Fruit fly (Drosophila melanogaster) whole organism, embryonic: ENCODE measurements around the gene SelT.

Experiments
- Blimp-1 ChIP-seq: fragments of 200-800 bp; sonication (Bioruptor generic); optimal IDR thresholded peaks from 3 replicates; lab custom pipeline; 2018; ENCODE audit warnings: missing biosample characterization, missing genetic modification characterization, mild to moderate bottlenecking, moderate library complexity, missing genetic modification reagents
- CG10462 ChIP-seq: fragments of 200-800 bp; sonication (Bioruptor generic); optimal IDR thresholded peaks from 2 replicates; lab custom pipeline; 2016; ENCODE audit warnings: missing biosample characterization, missing genetic modification characterization
- CG12744 ChIP-seq: fragments of 200-800 bp; sonication (Bioruptor generic); optimal IDR thresholded peaks from 2 replicates; lab custom pipeline; 2016; ENCODE audit warnings: missing biosample characterization, missing genetic modification characterization
- CG12942 ChIP-seq: fragments of 200-800 bp; sonication (Bioruptor generic); optimal IDR thresholded peaks from 3 replicates; lab custom pipeline; 2016; ENCODE audit warnings: missing biosample characterization, missing genetic modification characterization
- CG13424 ChIP-seq: fragments of 200-800 bp; sonication (Bioruptor generic); optimal IDR thresholded peaks from 2 replicates; lab custom pipeline; 2019; ENCODE audit warnings: missing biosample characterization, mild to moderate bottlenecking, missing genetic modification characterization, moderate library complexity
- CG13894 ChIP-seq: fragments of 200-800 bp; sonication (Bioruptor generic); optimal IDR thresholded peaks from 3 replicates; lab custom pipeline; 2018; ENCODE audit warnings: missing biosample characterization, mild to moderate bottlenecking, missing genetic modification characterization, moderate library complexity
- CG15696 ChIP-seq: fragments of 200-800 bp; sonication (Bioruptor generic); optimal IDR thresholded peaks from 2 replicates; lab custom pipeline; 2019; ENCODE audit warnings: missing biosample characterization, mild to moderate bottlenecking, missing genetic modification characterization, moderate library complexity
- CG1647 ChIP-seq: fragments of 200-800 bp; sonication (Bioruptor generic); optimal IDR thresholded peaks from 3 replicates; lab custom pipeline; 2016; ENCODE audit warnings: missing biosample characterization, missing genetic modification characterization
- CG17328 ChIP-seq: fragments of 200-800 bp; sonication (Bioruptor generic); IDR thresholded peaks from 2 replicates; pipeline ENCODE4 v1.3.6; 2022; ENCODE audit warnings: missing biosample characterization, missing genetic modification characterization
- CG17385 ChIP-seq: fragments of 200-800 bp; sonication (Bioruptor generic); optimal IDR thresholded peaks from 3 replicates; lab custom pipeline; 2018; ENCODE audit warnings: missing biosample characterization, mild to moderate bottlenecking, missing genetic modification characterization
- CG1832 ChIP-seq: fragments of 200-800 bp; sonication (Bioruptor generic); optimal IDR thresholded peaks from 2 replicates; lab custom pipeline; 2017; ENCODE audit warnings: missing biosample characterization, mild to moderate bottlenecking, missing genetic modification characterization, inconsistent platforms
- CG2116 ChIP-seq: fragments of 200-800 bp; sonication (Bioruptor generic); optimal IDR thresholded peaks from 3 replicates; lab custom pipeline; 2018; ENCODE audit warnings: missing biosample characterization, mild to moderate bottlenecking, missing genetic modification characterization
- CG2678 ChIP-seq: fragments of 200-800 bp; sonication (Bioruptor generic); optimal IDR thresholded peaks from 3 replicates; lab custom pipeline; 2019; ENCODE audit warnings: missing biosample characterization, mild to moderate bottlenecking, missing genetic modification characterization, moderate library complexity
- CG31388 ChIP-seq: fragments of 200-800 bp; sonication (Bioruptor generic); optimal IDR thresholded peaks from 2 replicates; lab custom pipeline; 2016; ENCODE audit warnings: missing biosample characterization, missing genetic modification characterization
- CG3281 ChIP-seq: fragments of 200-800 bp; sonication (Bioruptor generic); optimal IDR thresholded peaks from 3 replicates; lab custom pipeline; 2017; ENCODE audit warnings: missing biosample characterization, mild to moderate bottlenecking, missing genetic modification characterization
- CG33213 ChIP-seq: fragments of 200-800 bp; sonication (Bioruptor generic); optimal IDR thresholded peaks from 3 replicates; lab custom pipeline; 2016; ENCODE audit warnings: missing biosample characterization, missing genetic modification characterization
- CG33557 ChIP-seq: fragments of 200-800 bp; sonication (Bioruptor generic); optimal IDR thresholded peaks from 2 replicates; lab custom pipeline; 2019; ENCODE audit warnings: missing biosample characterization, mild to moderate bottlenecking, missing genetic modification characterization, moderate library complexity
- CG34422 ChIP-seq: fragments of 200-800 bp; sonication (Bioruptor generic); IDR thresholded peaks from 3 replicates; pipeline ENCODE4 v1.3.6; 2022; ENCODE audit warnings: missing biosample characterization, missing genetic modification characterization
- CG6654 ChIP-seq: fragments of 200-800 bp; sonication (Bioruptor generic); optimal IDR thresholded peaks from 2 replicates; lab custom pipeline; 2017; ENCODE audit warnings: missing biosample characterization, mild to moderate bottlenecking, missing genetic modification characterization
- CG7271 ChIP-seq: fragments of 200-800 bp; sonication (Bioruptor generic); optimal IDR thresholded peaks from 2 replicates; lab custom pipeline; 2018; ENCODE audit warnings: missing biosample characterization, mild to moderate bottlenecking, missing genetic modification characterization, moderate library complexity
- CG7786 ChIP-seq: fragments of 200-800 bp; sonication (Bioruptor generic); optimal IDR thresholded peaks from 2 replicates; lab custom pipeline; 2016; ENCODE audit warnings: missing biosample characterization, missing genetic modification characterization
- CG9437 ChIP-seq: fragments of 200-800 bp; sonication (Bioruptor generic); optimal IDR thresholded peaks from 2 replicates; lab custom pipeline; 2018; ENCODE audit warnings: missing biosample characterization, mild to moderate bottlenecking, missing genetic modification characterization
- D19B ChIP-seq: fragments of 200-800 bp; sonication (Bioruptor generic); optimal IDR thresholded peaks from 2 replicates; lab custom pipeline; 2017; ENCODE audit warnings: missing biosample characterization, mild to moderate bottlenecking, missing genetic modification characterization
- Dbx ChIP-seq: fragments of 200-800 bp; sonication (Bioruptor generic); IDR thresholded peaks from 3 replicates; pipeline ENCODE4 v1.3.6; 2022; ENCODE audit warnings: missing biosample characterization, missing genetic modification characterization
- Dll ChIP-seq: fragments of 200-800 bp; sonication (Bioruptor generic); IDR thresholded peaks from 4 replicates; pipeline ENCODE4 v1.3.6; 2022; ENCODE audit warnings: missing biosample characterization, missing genetic modification characterization; ENCODE audit not compliant: partially characterized antibody
- GATAe ChIP-seq: fragments of 200-800 bp; sonication (Bioruptor generic); conservative IDR thresholded peaks from 2 replicates; pipeline ENCODE4 v1.3.6; 2022; ENCODE audit warnings: missing biosample characterization, missing genetic modification characterization
- HHEX ChIP-seq: fragments of 200-800 bp; sonication (Bioruptor generic); optimal IDR thresholded peaks from 3 replicates; lab custom pipeline; 2017; ENCODE audit warnings: missing biosample characterization, mild to moderate bottlenecking, missing genetic modification characterization, missing genetic modification reagents
- HmgZ ChIP-seq: fragments of 200-800 bp; sonication (Bioruptor generic); optimal IDR thresholded peaks from 2 replicates; lab custom pipeline; 2018; ENCODE audit warnings: missing biosample characterization, mild to moderate bottlenecking, missing genetic modification characterization
- Lpt ChIP-seq: fragments of >200 bp; optimal IDR thresholded peaks from 2 replicates; lab custom pipeline; 2018; ENCODE audit warnings: missing biosample characterization, missing genetic modification characterization
- MESR4 ChIP-seq: fragments of 200-800 bp; sonication (Bioruptor generic); optimal IDR thresholded peaks from 2 replicates; lab custom pipeline; 2018; ENCODE audit warnings: missing biosample characterization, mild to moderate bottlenecking, missing genetic modification characterization, moderate library complexity
- Side ChIP-seq: fragments of 200-800 bp; sonication (Bioruptor generic); optimal IDR thresholded peaks from 2 replicates; lab custom pipeline; 2016; ENCODE audit warnings: missing biosample characterization, missing genetic modification characterization
- Sry-δ ChIP-seq: fragments of 200-800 bp; sonication (Bioruptor generic); optimal IDR thresholded peaks from 2 replicates; lab custom pipeline; 2016; ENCODE audit warnings: missing biosample characterization, missing genetic modification characterization
- bab2 ChIP-seq: fragments of 200-800 bp; sonication (Bioruptor generic); optimal IDR thresholded peaks from 2 replicates; lab custom pipeline; 2016; ENCODE audit warnings: missing biosample characterization, missing genetic modification characterization
- bbx ChIP-seq: fragments of 200-800 bp; sonication (Bioruptor generic); IDR thresholded peaks from 2 replicates; pipeline ENCODE4 v1.3.6; 2022; ENCODE audit warnings: missing biosample characterization, missing genetic modification characterization; ENCODE audit not compliant: partially characterized antibody
- ci ChIP-seq: fragments of 200-800 bp; sonication (Bioruptor generic); IDR thresholded peaks from 3 replicates; pipeline ENCODE4 v1.3.6; 2022; ENCODE audit warnings: missing biosample characterization, missing genetic modification characterization
- da ChIP-seq: fragments of 200-800 bp; sonication (Bioruptor generic); optimal IDR thresholded peaks from 2 replicates; lab custom pipeline; 2016; ENCODE audit warnings: missing biosample characterization, missing genetic modification characterization
- dpn ChIP-seq, 2 experiments: fragments of 200-800 bp; sonication (Bioruptor generic); optimal IDR thresholded peaks; 3 replicates each; lab custom pipeline; 2016; ENCODE audit warnings: missing biosample characterization in 2 of 2, missing genetic modification characterization in 2 of 2
- eve ChIP-seq, 2 experiments: fragments of >200 bp; optimal IDR thresholded peaks; 2 replicates each; lab custom pipeline; 2017; ENCODE audit warnings: missing biosample characterization in 2 of 2, missing genetic modification characterization in 2 of 2
- fd64A ChIP-seq: fragments of 200-800 bp; sonication (Bioruptor generic); optimal IDR thresholded peaks from 3 replicates; lab custom pipeline; 2018; ENCODE audit warnings: missing biosample characterization, mild to moderate bottlenecking, missing genetic modification characterization
- gfzf ChIP-seq: fragments of 200-800 bp; sonication (Bioruptor generic); optimal IDR thresholded peaks from 2 replicates; lab custom pipeline; 2016; ENCODE audit warnings: missing biosample characterization, mild to moderate bottlenecking, missing genetic modification characterization, moderate library complexity
- hb ChIP-seq: fragments of 200-800 bp; sonication (Bioruptor generic); IDR thresholded peaks from 3 replicates; pipeline ENCODE4 v1.3.6; 2022; ENCODE audit warnings: missing biosample characterization, missing genetic modification characterization; ENCODE audit not compliant: partially characterized antibody
- hkb ChIP-seq, 2 experiments: fragments of 200-800 bp in 1 of 2; fragments of >200 bp in 1 of 2; sonication (Bioruptor generic) in 1 of 2; IDR thresholded peaks in 1 of 2; optimal IDR thresholded peaks in 1 of 2; 2 replicates each; pipeline versions ENCODE4 v1.3.6 to Lab custom; 2017 to 2022; ENCODE audit warnings: missing biosample characterization in 1 of 2, missing genetic modification characterization in 1 of 2
- lmd ChIP-seq: fragments of 200-800 bp; sonication (Bioruptor generic); IDR thresholded peaks from 2 replicates; pipeline ENCODE4 v1.3.6; 2022; ENCODE audit warnings: missing biosample characterization, missing genetic modification characterization
- p53 ChIP-seq: fragments of 200-800 bp; sonication (Bioruptor generic); optimal IDR thresholded peaks from 2 replicates; lab custom pipeline; 2016; ENCODE audit warnings: missing biosample characterization, missing genetic modification characterization
- pita ChIP-seq: fragments of 200-800 bp; sonication (Bioruptor generic); optimal IDR thresholded peaks from 2 replicates; lab custom pipeline; 2017; ENCODE audit warnings: missing biosample characterization, mild to moderate bottlenecking, missing genetic modification characterization
- schlank ChIP-seq: fragments of 200-800 bp; sonication (Bioruptor generic); optimal IDR thresholded peaks from 2 replicates; lab custom pipeline; 2018; ENCODE audit warnings: missing biosample characterization, mild to moderate bottlenecking, missing genetic modification characterization
- seq ChIP-seq: fragments of 200-800 bp; sonication (Bioruptor generic); IDR thresholded peaks from 2 replicates; pipeline ENCODE4 v1.3.6; 2022; ENCODE audit warnings: missing biosample characterization, missing genetic modification characterization
- tll ChIP-seq, 2 experiments: fragments of 200-800 bp in 1 of 2; fragments of >200 bp in 1 of 2; sonication (Bioruptor generic) in 1 of 2; optimal IDR thresholded peaks; 2 replicates each; lab custom pipeline; 2017 to 2019; ENCODE audit warnings: missing biosample characterization in 2 of 2, missing genetic modification characterization in 2 of 2, mild to moderate bottlenecking in 1 of 2, moderate library complexity in 1 of 2
- twi ChIP-seq: fragments of 200-800 bp; optimal IDR thresholded peaks from 2 replicates; lab custom pipeline; 2019; ENCODE audit warnings: missing biosample characterization, mild to moderate bottlenecking, missing genetic modification characterization, moderate library complexity

SelT gene

dm6 chr2L:5010784-5011260, at the start of gene SelT, which contains the start of the genes CG31917 and Tfb5 (continued):
- TF ChIP-seq twi (peak; percentile 50), CG12744 (GFP tag; lab: Kevin White, UChicago) (peak; percentile 40), ci (GFP tag; lab: Robert Waterston, UW) (no peak), HHEX (peak; percentile 25), CG17385 (GFP tag; lab: Kevin White, UChicago) (peak; percentile 20), CG33213 (GFP tag; lab: Kevin White, UChicago) (peak; percentile 65), Dll (GFP tag; lab: Robert Waterston, UW) (peak; percentile 89), Dbx (GFP tag; lab: Robert Waterston, UW) (0 out of 3 replicates have a peak, but pooled peaks have one; percentile 11), dpn (GFP tag; optimal IDR thresholded peaks at IDR 0.05; lab: Kevin White, UChicago) (peak; percentile 16 to 67), tll (GFP tag; optimal IDR thresholded peaks at IDR 0.05; lab: Kevin White, UChicago) (peak in 1 of 2 experiments; percentile 64), CG31388 (GFP tag; lab: Kevin White, UChicago) (no peak), bbx (GFP tag; lab: Robert Waterston, UW) (peak; percentile 39; the same call in 1 of the 2 replicates), CG15696 (peak; percentile 50), Lpt (GFP tag; lab: Kevin White, UChicago) (no peak), CG13894 (tag; lab: Kevin White, UChicago) (no peak), CG9437 (no peak), CG6654 (GFP tag; lab: Kevin White, UChicago) (no peak), CG3281 (GFP tag; lab: Kevin White, UChicago) (no peak), lmd (0 out of 2 replicates have a peak, but pooled peaks have one; percentile 16), p53 (GFP tag; lab: Kevin White, UChicago) (no peak), MESR4 (peak; percentile 65), schlank (tag; lab: Kevin White, UChicago) (peak; percentile 3), CG33557 (peak; percentile 56), CG12942 (GFP tag; lab: Kevin White, UChicago) (peak; percentile 59), D19B (GFP tag; lab: Kevin White, UChicago) (no peak), GATAe (GFP tag; lab: Robert Waterston, UW) (no peak), Blimp-1 (no peak), CG1832 (no peak), seq (GFP tag; lab: Robert Waterston, UW) (no peak), CG13424 (tag; lab: Kevin White, UChicago) (peak; percentile 70), CG17328 (GFP tag; lab: Robert Waterston, UW) (no peak), CG2116 (GFP tag; lab: Kevin White, UChicago) (peak; percentile 56), Sry-δ (GFP tag; lab: Kevin White, UChicago) (peak; percentile 91), pita (GFP tag; lab: Kevin White, UChicago) (no peak), eve (GFP tag; optimal IDR thresholded peaks at IDR 0.05; lab: Kevin White, UChicago) (no peak), CG7271 (tag; lab: Kevin White, UChicago) (no peak), Side (no peak), da (no peak), CG34422 (GFP tag; lab: Robert Waterston, UW) (peak; percentile 39; the same call in 2 of the 3 replicates), fd64A (no peak), CG7786 (GFP tag; lab: Kevin White, UChicago) (peak; percentile 39), bab2 (peak; percentile 70), CG10462 (GFP tag; lab: Kevin White, UChicago) (peak; percentile 12), HmgZ (tag; lab: Kevin White, UChicago) (peak; percentile 76), hb (GFP tag; lab: Robert Waterston, UW) (peak; percentile 58; the same call in 1 of the 3 replicates), CG1647 (GFP tag; lab: Kevin White, UChicago) (peak; percentile 35), gfzf (GFP tag; lab: Kevin White, UChicago) (no peak), hkb (optimal IDR thresholded peaks at IDR 0.05; lab: Kevin White, UChicago) (no peak), hkb (GFP tag; IDR thresholded peaks at IDR 0.05; lab: Robert Waterston, UW) (0 out of 2 replicates have a peak, but pooled peaks have one; percentile 15), CG2678 (tag; lab: Kevin White, UChicago) (no peak)
